Fruit fly (Drosophila melanogaster) whole organism, pupa: ENCODE measurements around the gene Dhfr.

Experiments used
- CG10348 ChIP-seq: fragments of 200-800 bp; sonication (Bioruptor generic); IDR thresholded peaks from 2 replicates; pipeline ENCODE4 v1.3.6; 2022; ENCODE audit warnings: missing biosample characterization, missing genetic modification characterization
- CG12605 ChIP-seq: fragments of 200-800 bp; sonication (Bioruptor generic); IDR thresholded peaks from 2 replicates; pipeline ENCODE4 v1.3.6; 2022; ENCODE audit warnings: missing biosample characterization, missing genetic modification characterization
- CG13204 ChIP-seq: fragments of 200-800 bp; sonication (Bioruptor generic); optimal IDR thresholded peaks from 2 replicates; lab custom pipeline; 2018; ENCODE audit warnings: missing biosample characterization, mild to moderate bottlenecking, missing genetic modification characterization, moderate library complexity
- CG14655 ChIP-seq: fragments of 200-800 bp; sonication (Bioruptor generic); optimal IDR thresholded peaks from 3 replicates; lab custom pipeline; 2017; ENCODE audit warnings: mild to moderate bottlenecking, missing biosample characterization, missing genetic modification reagents, missing genetic modification characterization
- CG15710 ChIP-seq: fragments of 200-800 bp; sonication (Bioruptor generic); optimal IDR thresholded peaks from 2 replicates; lab custom pipeline; 2018; ENCODE audit warnings: missing biosample characterization, mild to moderate bottlenecking, missing genetic modification characterization, moderate library complexity
- CG17806 ChIP-seq: fragments of 200-800 bp; sonication (Bioruptor generic); optimal IDR thresholded peaks from 2 replicates; lab custom pipeline; 2018; ENCODE audit warnings: missing biosample characterization, mild to moderate bottlenecking, missing genetic modification characterization, moderate library complexity
- CG34367 ChIP-seq: fragments of 200-800 bp; sonication (Bioruptor generic); optimal IDR thresholded peaks from 2 replicates; lab custom pipeline; 2018; ENCODE audit warnings: missing biosample characterization, mild to moderate bottlenecking, missing genetic modification characterization
- CG4496 ChIP-seq: fragments of 200-800 bp; sonication (Bioruptor generic); IDR thresholded peaks from 3 replicates; pipeline ENCODE4 v1.3.6; 2022; ENCODE audit warnings: missing biosample characterization, missing genetic modification characterization
- CG8301 ChIP-seq: fragments of 200-800 bp; sonication (Bioruptor generic); optimal IDR thresholded peaks from 2 replicates; lab custom pipeline; 2018; ENCODE audit warnings: missing biosample characterization, mild to moderate bottlenecking, missing genetic modification characterization
- CG9948 ChIP-seq: fragments of 200-800 bp; sonication (Bioruptor generic); optimal IDR thresholded peaks from 2 replicates; lab custom pipeline; 2018; ENCODE audit warnings: missing biosample characterization, mild to moderate bottlenecking, missing genetic modification characterization, moderate library complexity
- D1 ChIP-seq: fragments of 200-800 bp; sonication (Bioruptor generic); optimal IDR thresholded peaks from 2 replicates; lab custom pipeline; 2018; ENCODE audit warnings: missing biosample characterization, mild to moderate bottlenecking, missing genetic modification characterization, moderate library complexity
- EcR ChIP-seq: fragments of 200-800 bp; sonication (Bioruptor generic); optimal IDR thresholded peaks from 3 replicates; lab custom pipeline; 2019; ENCODE audit warnings: missing biosample characterization, missing genetic modification characterization, mild to moderate bottlenecking, moderate library complexity, missing genetic modification reagents
- Pif1A ChIP-seq: fragments of 200-800 bp; sonication (Bioruptor generic); optimal IDR thresholded peaks from 3 replicates; lab custom pipeline; 2016; ENCODE audit warnings: missing biosample characterization, missing genetic modification characterization
- Pif1B ChIP-seq: fragments of 200-800 bp; sonication (Bioruptor generic); optimal IDR thresholded peaks from 3 replicates; lab custom pipeline; 2016; ENCODE audit warnings: missing biosample characterization, missing genetic modification characterization
- Snoo ChIP-seq: fragments of 200-800 bp; sonication (Bioruptor generic); optimal IDR thresholded peaks from 3 replicates; lab custom pipeline; 2017; ENCODE audit warnings: missing biosample characterization, mild to moderate bottlenecking, missing genetic modification characterization, inconsistent platforms
- gl ChIP-seq: fragments of 200-800 bp; sonication (Bioruptor generic); optimal IDR thresholded peaks from 2 replicates; lab custom pipeline; 2018; ENCODE audit warnings: missing biosample characterization, mild to moderate bottlenecking, missing genetic modification characterization
- rn ChIP-seq: fragments of 200-800 bp; sonication (Bioruptor generic); IDR thresholded peaks from 2 replicates; pipeline ENCODE4 v1.3.6; 2022; ENCODE audit warnings: missing biosample characterization, missing genetic modification characterization

Gene Dhfr

dm6 chr3R:16528429-16528828 is 47.5 kb downstream of the Dhfr start:
- TF ChIP-seq gl (tag; lab: Kevin White, UChicago), result no peak
- no peak for TF ChIP-seq CG17806 (tag; lab: Kevin White, UChicago)
- TF ChIP-seq CG13204 (GFP tag; lab: Kevin White, UChicago), result no peak
- TF ChIP-seq D1 (tag; lab: Kevin White, UChicago), result no peak
- TF ChIP-seq CG12605 (GFP tag; lab: Robert Waterston, UW), result no peak
- no peak for TF ChIP-seq CG14655 (GFP tag; lab: Kevin White, UChicago)
- TF ChIP-seq Snoo, result no peak
- no peak for TF ChIP-seq CG9948 (tag; lab: Kevin White, UChicago)
- TF ChIP-seq CG4496 (GFP tag; lab: Robert Waterston, UW), result no peak
- no peak for TF ChIP-seq CG15710 (tag; lab: Kevin White, UChicago)

dm6 chr3R:16530424-16530823 is 49.5 kb downstream of the Dhfr start:
- TF ChIP-seq CG10348 (no peak), CG13204 (GFP tag; lab: Kevin White, UChicago) (no peak), CG8301 (tag; lab: Kevin White, UChicago) (no peak), gl (tag; lab: Kevin White, UChicago) (no peak), Pif1B (no peak), Pif1A (GFP tag; lab: Kevin White, UChicago) (no peak), EcR (GFP tag; lab: Kevin White, UChicago) (no peak), rn (GFP tag; lab: Robert Waterston, UW) (no peak), CG4496 (GFP tag; lab: Robert Waterston, UW) (no peak), CG9948 (tag; lab: Kevin White, UChicago) (no peak), CG12605 (GFP tag; lab: Robert Waterston, UW) (no peak), CG15710 (tag; lab: Kevin White, UChicago) (no peak), D1 (tag; lab: Kevin White, UChicago) (no peak), CG34367 (tag; lab: Kevin White, UChicago) (no peak), CG17806 (tag; lab: Kevin White, UChicago) (no peak)
- TF ChIP-seq, all 21 proteins: peak for 0
